Fruit fly (Drosophila melanogaster): ENCODE results near the gene CG5104.

DNA sequence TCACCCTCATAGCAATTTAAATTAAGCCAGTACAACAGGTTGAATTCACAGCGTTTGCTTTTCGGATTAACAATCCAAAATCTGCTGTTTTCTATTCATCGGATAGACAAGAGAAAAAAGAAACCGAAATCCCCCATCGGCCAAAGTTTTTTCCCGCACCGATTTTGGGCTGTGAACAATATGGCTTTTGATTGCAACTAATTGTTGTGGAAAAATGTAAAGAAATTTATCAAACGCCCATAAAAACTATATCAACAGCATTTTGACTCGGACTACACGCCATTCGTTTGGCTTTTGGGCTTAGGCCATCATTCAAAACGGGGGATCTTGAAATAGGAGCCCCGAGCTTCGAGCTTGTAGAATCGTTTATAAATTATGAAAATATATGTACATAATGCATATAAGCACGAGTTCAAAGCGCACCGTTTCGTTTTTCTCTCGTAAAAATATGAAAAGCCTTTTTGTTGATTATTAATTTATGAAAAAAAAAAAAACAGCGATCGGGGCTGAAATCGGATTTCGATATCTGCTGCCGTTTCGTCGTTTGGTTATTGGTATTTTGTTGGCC lies 44.8 kb downstream of the CG5104 start:
- TF ChIP-seq psq (GFP tag; optimal IDR thresholded peaks at IDR 0.05) (no peak), N (GFP tag; optimal IDR thresholded peaks at IDR 0.05) (no peak), usp (GFP tag; optimal IDR thresholded peaks at IDR 0.05) (no peak), sv (GFP tag; optimal IDR thresholded peaks at IDR 0.05) (no peak), br (GFP tag; optimal IDR thresholded peaks at IDR 0.05) (no peak)
